Worm (Caenorhabditis elegans) whole organism, L2 larva: ENCODE results near the gene ZK1193.2.

ENCODE experiments used
- C34F6.9 ChIP-seq: fragments of 150-350 bp; optimal IDR thresholded peaks from 2 replicates; lab custom pipeline; 2014; ENCODE audit warnings: missing biosample characterization, missing genetic modification characterization
- F13H6.1 ChIP-seq: sonication (generic microtip); optimal IDR thresholded peaks from 2 replicates; lab custom pipeline; 2016; ENCODE audit warnings: missing genetic modification characterization, missing compliant biosample characterization
- R02D3.7 ChIP-seq: fragments of 150-350 bp; optimal IDR thresholded peaks from 2 replicates; lab custom pipeline; 2014; ENCODE audit warnings: missing biosample characterization, missing genetic modification characterization
- Y55F3AM.14 ChIP-seq: fragments of 200-800 bp; sonication (Bioruptor generic); optimal IDR thresholded peaks from 2 replicates; lab custom pipeline; 2018; ENCODE audit warnings: mild to moderate bottlenecking, missing genetic modification characterization, missing compliant biosample characterization
- aly-2 ChIP-seq: fragments of 150-350 bp; optimal IDR thresholded peaks from 2 replicates; lab custom pipeline; 2014; ENCODE audit warnings: missing biosample characterization, missing genetic modification characterization
- ama-1 ChIP-seq: fragments of 150-350 bp; optimal IDR thresholded peaks from 2 replicates; lab custom pipeline; 2018; ENCODE audit warnings: inconsistent platforms
- blmp-1 ChIP-seq: sonication (generic microtip); optimal IDR thresholded peaks from 2 replicates; lab custom pipeline; 2017; ENCODE audit warnings: missing genetic modification characterization, mild to moderate bottlenecking, missing compliant biosample characterization, antibody characterized with exemption, moderate library complexity; ENCODE audit not compliant: insufficient read depth
- ceh-16 ChIP-seq: fragments of 150-350 bp; optimal IDR thresholded peaks from 2 replicates; lab custom pipeline; 2014; ENCODE audit warnings: missing biosample characterization, missing genetic modification characterization
- ceh-82 ChIP-seq: fragments of 150-350 bp; optimal IDR thresholded peaks from 2 replicates; lab custom pipeline; 2014; ENCODE audit warnings: missing biosample characterization, missing genetic modification characterization
- crh-2 ChIP-seq: sonication (generic microtip); optimal IDR thresholded peaks from 2 replicates; lab custom pipeline; 2017; ENCODE audit warnings: missing biosample characterization, missing genetic modification characterization
- dmd-4 ChIP-seq: sonication (generic microtip); optimal IDR thresholded peaks from 2 replicates; lab custom pipeline; 2017; ENCODE audit warnings: missing biosample characterization, missing genetic modification characterization
- egl-27 ChIP-seq: sonication (generic microtip); optimal IDR thresholded peaks from 3 replicates; lab custom pipeline; 2017; ENCODE audit warnings: missing biosample characterization, missing genetic modification reagents, missing genetic modification characterization
- elt-1 ChIP-seq: fragments of 150-350 bp; optimal IDR thresholded peaks from 2 replicates; lab custom pipeline; 2014; ENCODE audit warnings: missing biosample characterization, missing genetic modification characterization
- elt-3 ChIP-seq: sonication (generic microtip); optimal IDR thresholded peaks from 2 replicates; lab custom pipeline; 2017; ENCODE audit warnings: missing biosample characterization, missing genetic modification characterization
- fos-1 ChIP-seq: fragments of 150-350 bp; optimal IDR thresholded peaks from 2 replicates; lab custom pipeline; 2014; ENCODE audit warnings: missing biosample characterization, missing genetic modification characterization
- gmeb-1 ChIP-seq: fragments of 150-350 bp; optimal IDR thresholded peaks from 2 replicates; lab custom pipeline; 2014; ENCODE audit warnings: missing biosample characterization, missing genetic modification characterization
- lin-11 ChIP-seq: fragments of 150-350 bp; sonication (generic microtip); optimal IDR thresholded peaks from 2 replicates; lab custom pipeline; 2014; ENCODE audit warnings: missing biosample characterization, missing genetic modification characterization, inconsistent platforms, mixed read lengths
- lin-13 ChIP-seq: fragments of 150-350 bp; optimal IDR thresholded peaks from 2 replicates; lab custom pipeline; 2014; ENCODE audit warnings: missing biosample characterization, missing genetic modification reagents, missing genetic modification characterization
- lin-39 ChIP-seq: fragments of 150-350 bp; optimal IDR thresholded peaks from 2 replicates; lab custom pipeline; 2014; ENCODE audit warnings: missing biosample characterization, missing genetic modification reagents, missing genetic modification characterization
- lsy-2 ChIP-seq, 2 experiments: fragments of 150-350 bp in 1 of 2; sonication (generic microtip) in 1 of 2; optimal IDR thresholded peaks; 2 replicates each; lab custom pipeline; 2014 to 2017; ENCODE audit warnings: missing biosample characterization in 2 of 2, missing genetic modification characterization in 2 of 2
- mab-5 ChIP-seq: fragments of 150-350 bp; optimal IDR thresholded peaks from 2 replicates; lab custom pipeline; 2014; ENCODE audit warnings: missing biosample characterization, missing genetic modification characterization
- nhr-11 ChIP-seq: fragments of 150-350 bp; optimal IDR thresholded peaks from 2 replicates; lab custom pipeline; 2014; ENCODE audit warnings: missing biosample characterization, missing genetic modification characterization
- nhr-12 ChIP-seq: fragments of 150-350 bp; optimal IDR thresholded peaks from 2 replicates; lab custom pipeline; 2014; ENCODE audit warnings: missing biosample characterization, missing genetic modification characterization
- nhr-129 ChIP-seq: fragments of 150-350 bp; optimal IDR thresholded peaks from 2 replicates; lab custom pipeline; 2014; ENCODE audit warnings: missing biosample characterization, missing genetic modification characterization
- nhr-23 ChIP-seq: fragments of 150-350 bp; optimal IDR thresholded peaks from 2 replicates; lab custom pipeline; 2014; ENCODE audit warnings: missing biosample characterization, missing genetic modification reagents, missing genetic modification characterization
- nhr-237 ChIP-seq: fragments of 150-350 bp; optimal IDR thresholded peaks from 2 replicates; lab custom pipeline; 2014; ENCODE audit warnings: missing biosample characterization, missing genetic modification characterization
- nhr-25 ChIP-seq: fragments of 150-350 bp; sonication (generic microtip); optimal IDR thresholded peaks from 3 replicates; lab custom pipeline; 2014; ENCODE audit warnings: missing biosample characterization, missing genetic modification characterization
- nhr-6 ChIP-seq: fragments of 150-350 bp; optimal IDR thresholded peaks from 2 replicates; lab custom pipeline; 2014; ENCODE audit warnings: missing biosample characterization, missing genetic modification characterization
- peb-1 ChIP-seq: fragments of 150-350 bp; optimal IDR thresholded peaks from 2 replicates; lab custom pipeline; 2014; ENCODE audit warnings: missing biosample characterization, missing genetic modification characterization
- sem-4 ChIP-seq: fragments of 150-350 bp; optimal IDR thresholded peaks from 2 replicates; lab custom pipeline; 2014; ENCODE audit warnings: missing biosample characterization, missing genetic modification reagents, missing genetic modification characterization
- skn-1 ChIP-seq: sonication (generic microtip); optimal IDR thresholded peaks from 2 replicates; lab custom pipeline; 2017; ENCODE audit warnings: missing biosample characterization, missing genetic modification characterization
- sma-9 ChIP-seq, 2 experiments: fragments of 150-350 bp in 1 of 2; sonication (generic microtip) in 1 of 2; optimal IDR thresholded peaks; 2 replicates each; lab custom pipeline; 2014 to 2016; ENCODE audit warnings: missing genetic modification characterization in 2 of 2, mild to moderate bottlenecking in 1 of 2, missing biosample characterization in 1 of 2, missing compliant biosample characterization in 1 of 2, missing genetic modification reagents in 1 of 2, moderate library complexity in 1 of 2
- snpc-4 ChIP-seq: fragments of 150-350 bp; optimal IDR thresholded peaks from 2 replicates; lab custom pipeline; 2014; ENCODE audit warnings: missing biosample characterization, missing genetic modification characterization
- unc-55 ChIP-seq: fragments of 150-350 bp; sonication (generic microtip); optimal IDR thresholded peaks from 3 replicates; lab custom pipeline; 2014; ENCODE audit warnings: missing biosample characterization, missing genetic modification reagents, missing genetic modification characterization
- ztf-1 ChIP-seq: fragments of 200-800 bp; sonication (Bioruptor generic); conservative IDR thresholded peaks from 2 replicates; pipeline ENCODE4 v1.3.6; 2022; ENCODE audit warnings: missing genetic modification characterization, missing compliant biosample characterization
- ztf-4 ChIP-seq: fragments of 150-350 bp; optimal IDR thresholded peaks from 2 replicates; lab custom pipeline; 2014; ENCODE audit warnings: missing biosample characterization, missing genetic modification characterization

Gene ZK1193.2

DNA sequence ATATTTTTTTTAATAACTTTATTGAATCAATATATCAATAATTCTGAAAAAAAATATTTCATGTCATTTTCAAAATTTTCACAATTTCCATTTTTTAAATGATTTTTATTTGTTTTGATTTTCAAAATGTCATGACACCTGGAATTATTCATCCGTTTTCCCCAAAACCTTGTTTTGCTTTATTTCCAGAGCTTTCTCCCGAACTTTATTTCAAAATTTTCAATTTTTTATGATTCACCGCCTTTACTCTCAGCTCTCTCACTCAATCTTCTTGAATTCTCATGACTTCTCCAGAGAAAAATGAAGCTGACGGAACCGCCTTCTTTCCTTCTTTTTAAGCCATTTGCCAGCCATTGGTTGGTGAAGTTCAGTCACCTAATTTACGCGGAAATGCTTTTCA is 20.8 kb downstream of the ZK1193.2 start, which contains the start of gene R04A9.1:
TSS of gene R04A9.1 (plus strand) at position 301 of the 400 bp plus-strand sequence.
- TF ChIP-seq nhr-12 (tag; lab: Kevin White, UChicago) (no peak), nhr-25 (tag; lab: Kevin White, UChicago) (no peak), ceh-82 (tag; lab: Kevin White, UChicago) (no peak), aly-2 (tag; lab: Kevin White, UChicago) (no peak), nhr-237 (no peak), elt-3 (tag; lab: Kevin White, UChicago) (no peak), elt-1 (tag; lab: Kevin White, UChicago) (no peak), sma-9 (GFP tag; optimal IDR thresholded peaks at IDR 0.05; lab: Kevin White, UChicago) (no peak), sma-9 (tag; optimal IDR thresholded peaks at IDR 0.05; lab: Kevin White, UChicago) (no peak), lin-39 (no peak), ceh-16 (tag; lab: Kevin White, UChicago) (no peak), crh-2 (tag; lab: Kevin White, UChicago) (no peak), ztf-1 (GFP tag; lab: Robert Waterston, UW) (no peak), dmd-4 (tag; lab: Kevin White, UChicago) (no peak), ztf-4 (tag; lab: Kevin White, UChicago) (no peak), egl-27 (tag; lab: Kevin White, UChicago) (no peak)

DNA sequence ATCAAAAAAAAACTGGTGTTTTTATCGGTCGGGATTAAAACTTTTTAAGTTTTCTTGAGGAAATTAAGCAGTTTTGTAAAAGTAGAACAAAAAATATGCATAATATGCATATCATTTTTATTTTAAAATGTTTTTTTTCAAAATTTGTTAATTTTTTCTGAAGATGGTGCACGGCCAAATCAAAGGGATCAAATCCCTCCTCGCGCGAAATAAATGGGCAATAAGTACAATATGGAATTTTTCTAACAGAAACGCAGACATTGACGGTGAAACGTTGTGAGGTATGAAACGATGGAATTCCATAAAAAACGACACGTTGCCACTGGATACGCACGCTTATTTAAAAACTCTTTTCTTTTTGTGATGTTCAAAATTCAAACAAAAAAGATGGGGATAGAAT is 22.5 kb downstream of the ZK1193.2 start:
- TF ChIP-seq lin-13 (no peak), ama-1 (lab: Kevin White, UChicago) (no peak), lsy-2 (tag; optimal IDR thresholded peaks at IDR 0.05; lab: Kevin White, UChicago) (no peak), dmd-4 (tag; lab: Kevin White, UChicago) (no peak), blmp-1 (tag; lab: Kevin White, UChicago) (no peak), elt-3 (tag; lab: Kevin White, UChicago) (no peak), ceh-16 (tag; lab: Kevin White, UChicago) (no peak), C34F6.9 (no peak), sma-9 (GFP tag; optimal IDR thresholded peaks at IDR 0.05; lab: Kevin White, UChicago) (no peak), sma-9 (tag; optimal IDR thresholded peaks at IDR 0.05; lab: Kevin White, UChicago) (no peak), elt-1 (tag; lab: Kevin White, UChicago) (no peak), R02D3.7 (tag; lab: Kevin White, UChicago) (no peak), Y55F3AM.14 (GFP tag; lab: Kevin White, UChicago) (no peak), sem-4 (tag; lab: Kevin White, UChicago) (no peak), lin-11 (tag; lab: Kevin White, UChicago) (no peak), nhr-25 (tag; lab: Kevin White, UChicago) (no peak), aly-2 (tag; lab: Kevin White, UChicago) (no peak)

DNA sequence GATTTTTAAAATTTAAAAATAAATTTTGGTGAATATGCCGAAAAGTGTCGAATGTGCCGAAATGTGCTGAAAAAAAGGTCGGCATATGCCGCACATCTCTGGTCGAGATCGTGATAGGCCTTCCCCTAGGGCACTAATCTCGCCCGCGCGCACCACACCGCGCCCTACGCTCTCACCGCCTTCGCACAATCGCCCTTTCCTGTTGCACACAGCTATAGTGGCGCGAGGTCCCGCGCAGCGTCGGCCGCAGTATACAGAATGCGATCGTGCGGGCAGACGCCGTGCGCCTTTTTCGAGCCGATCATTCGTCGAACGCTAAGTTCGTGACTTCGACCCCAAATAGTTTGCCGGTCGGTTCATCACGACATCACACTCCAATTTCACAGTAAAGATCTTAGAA is 25.9 kb downstream of the ZK1193.2 start:
- TF ChIP-seq nhr-23 (tag; lab: Kevin White, UChicago) (no peak), unc-55 (no peak), nhr-11 (no peak), blmp-1 (tag; lab: Kevin White, UChicago) (no peak), lsy-2 (tag; optimal IDR thresholded peaks at IDR 0.05; lab: Kevin White, UChicago) (no peak), fos-1 (no peak), F13H6.1 (tag; lab: Kevin White, UChicago) (no peak), nhr-25 (tag; lab: Kevin White, UChicago) (no peak), nhr-129 (tag; lab: Kevin White, UChicago) (no peak), crh-2 (tag; lab: Kevin White, UChicago) (no peak), lin-39 (no peak), egl-27 (tag; lab: Kevin White, UChicago) (no peak), ama-1 (lab: Kevin White, UChicago) (no peak), aly-2 (tag; lab: Kevin White, UChicago) (no peak), ceh-82 (tag; lab: Kevin White, UChicago) (no peak), nhr-6 (tag; lab: Kevin White, UChicago) (no peak), ztf-4 (tag; lab: Kevin White, UChicago) (no peak), peb-1 (tag; lab: Kevin White, UChicago) (no peak)

DNA sequence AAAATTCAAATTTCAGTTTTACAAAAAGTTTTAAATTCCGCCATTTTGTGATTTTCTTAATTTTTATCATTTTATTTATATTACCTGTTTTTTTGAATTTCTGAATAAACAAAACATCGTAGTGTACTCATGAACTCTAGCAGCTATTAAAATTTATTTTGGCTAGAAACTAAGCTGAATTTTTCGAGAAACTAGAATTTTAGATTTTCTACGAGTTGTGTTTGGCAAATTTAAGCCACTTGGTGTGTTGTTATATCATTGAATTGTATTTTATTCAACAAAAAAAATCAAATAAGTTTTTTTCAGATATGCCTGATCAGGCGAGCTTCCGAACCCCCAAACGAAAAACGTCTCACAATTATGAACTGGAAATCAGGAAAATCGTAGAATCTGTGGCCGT is 28.2 kb downstream of the ZK1193.2 start, which contains the start of gene R04A9.6:
TSS of gene R04A9.6 (plus strand) at position 301 of the 400 bp plus-strand sequence.
- TF ChIP-seq elt-3 (tag; lab: Kevin White, UChicago) (no peak), peb-1 (tag; lab: Kevin White, UChicago) (no peak)

DNA sequence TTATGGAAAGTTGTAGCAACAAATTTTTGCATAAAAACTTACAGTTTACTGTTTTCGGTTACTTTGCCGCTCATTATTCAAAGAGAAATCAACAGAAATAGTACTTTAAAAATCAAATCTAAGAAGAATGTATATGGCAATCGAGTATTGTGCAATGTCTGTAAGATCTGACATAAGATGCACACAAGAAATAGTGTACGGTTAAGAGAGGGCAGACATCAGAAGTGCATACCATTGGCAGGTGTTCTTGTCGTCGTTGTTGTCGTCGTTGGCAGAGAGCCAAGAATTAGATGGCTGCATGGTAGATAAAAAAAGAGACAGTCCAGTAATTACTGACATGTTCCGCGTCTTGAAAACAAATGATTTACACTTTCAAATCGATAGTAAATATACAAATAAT is 30.7 kb downstream of the ZK1193.2 start, which contains the start of gene R04A9.7:
TSS of gene R04A9.7 (minus strand) at position 184 of the 400 bp plus-strand sequence.
- no peak for TF ChIP-seq nhr-129 (tag; lab: Kevin White, UChicago)
- no peak for TF ChIP-seq lin-39
- TF ChIP-seq mab-5: no peak
- TF ChIP-seq sem-4 (tag; lab: Kevin White, UChicago): no peak
- TF ChIP-seq fos-1: no peak
- no peak for TF ChIP-seq nhr-25 (tag; lab: Kevin White, UChicago)
- no peak for TF ChIP-seq lsy-2 (tag; optimal IDR thresholded peaks at IDR 0.05; lab: Kevin White, UChicago)
- TF ChIP-seq F13H6.1 (tag; lab: Kevin White, UChicago): no peak
- no peak for TF ChIP-seq skn-1 (tag; lab: Kevin White, UChicago)
- no peak for TF ChIP-seq nhr-237
- TF ChIP-seq gmeb-1 (tag; lab: Kevin White, UChicago): no peak
- no peak for TF ChIP-seq ztf-4 (tag; lab: Kevin White, UChicago)
- no peak for TF ChIP-seq sma-9 (GFP tag; optimal IDR thresholded peaks at IDR 0.05; lab: Kevin White, UChicago)
- TF ChIP-seq sma-9 (tag; optimal IDR thresholded peaks at IDR 0.05; lab: Kevin White, UChicago): no peak
- no peak for TF ChIP-seq lin-11 (tag; lab: Kevin White, UChicago)
- no peak for TF ChIP-seq R02D3.7 (tag; lab: Kevin White, UChicago)
- no peak for TF ChIP-seq snpc-4 (tag; lab: Kevin White, UChicago)
